Fruit fly (Drosophila melanogaster): ENCODE measurements around the gene zye.

DNA sequence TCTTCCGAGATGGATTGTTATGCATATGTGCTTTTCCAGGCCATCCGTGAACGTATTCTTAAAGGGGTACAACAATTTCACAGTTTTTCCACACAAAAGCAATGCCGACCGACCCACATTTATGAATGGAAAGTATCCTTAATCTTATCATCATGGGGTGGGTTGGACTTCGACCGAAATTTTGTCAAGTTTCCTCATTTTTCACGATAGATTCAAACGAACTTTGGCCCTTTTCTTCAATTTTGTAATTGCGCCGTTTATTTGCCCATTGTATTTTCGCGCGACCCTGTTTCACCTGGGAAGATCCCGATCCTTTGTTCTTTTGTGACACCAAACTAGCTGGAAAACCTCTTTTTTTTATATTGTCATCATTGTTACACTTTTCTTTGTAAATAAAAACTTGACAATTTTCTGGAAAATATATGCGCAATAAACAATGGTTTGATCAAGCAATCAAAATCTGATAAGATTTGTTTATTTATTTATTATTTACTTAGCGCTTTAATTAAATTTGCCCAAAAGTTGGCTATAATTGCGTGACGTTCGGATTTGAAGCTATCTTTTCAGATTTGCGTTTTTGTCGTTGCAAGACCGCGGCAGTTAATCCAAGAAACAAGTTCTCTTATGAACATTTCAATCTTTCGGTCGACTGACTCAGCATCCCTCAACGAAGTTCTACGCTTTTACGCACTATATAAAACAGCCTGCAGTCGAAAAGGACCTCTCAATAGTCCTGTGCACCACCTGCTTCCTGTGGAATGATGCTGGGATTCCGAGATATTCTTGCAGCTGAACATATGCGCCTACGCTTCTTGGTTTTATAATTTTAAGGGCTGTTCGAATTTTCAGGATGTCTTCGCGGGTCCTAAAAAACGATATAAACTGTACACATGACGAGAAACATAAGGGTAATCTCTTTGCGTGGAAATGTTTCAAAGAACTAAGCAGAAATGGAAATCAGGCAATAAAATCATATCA lies 7.1 kb upstream of the zye start:
- TF ChIP-seq Ets98B (GFP tag; IDR thresholded peaks at IDR 0.05) (no peak), Pif1B (GFP tag; optimal IDR thresholded peaks at IDR 0.05) (no peak), Snoo (tag; optimal IDR thresholded peaks at IDR 0.05) (no peak), CG14655 (GFP tag; optimal IDR thresholded peaks at IDR 0.05) (no peak), EcR (GFP tag; optimal IDR thresholded peaks at IDR 0.05) (no peak), D1 (tag; optimal IDR thresholded peaks at IDR 0.05) (no peak), CG34367 (tag; optimal IDR thresholded peaks at IDR 0.05) (no peak), gl (tag; optimal IDR thresholded peaks at IDR 0.05) (no peak), CG8159 (tag; optimal IDR thresholded peaks at IDR 0.05) (no peak), Pif1A (GFP tag; optimal IDR thresholded peaks at IDR 0.05) (no peak), CG13204 (GFP tag; optimal IDR thresholded peaks at IDR 0.05) (no peak)
